Worm (Caenorhabditis elegans) whole organism, L4/young adult: ENCODE results near the gene vab-8.

Experiments used
- W03F9.2 ChIP-seq: fragments of 150-350 bp; optimal IDR thresholded peaks from 2 replicates; lab custom pipeline; 2014; ENCODE audit warnings: missing biosample characterization, missing genetic modification characterization
- him-1 ChIP-seq: sonication (generic microtip); optimal IDR thresholded peaks from 2 replicates; lab custom pipeline; 2016; ENCODE audit warnings: missing genotype, missing genetic modification reagents, missing genetic modification characterization, missing compliant biosample characterization

DNA sequence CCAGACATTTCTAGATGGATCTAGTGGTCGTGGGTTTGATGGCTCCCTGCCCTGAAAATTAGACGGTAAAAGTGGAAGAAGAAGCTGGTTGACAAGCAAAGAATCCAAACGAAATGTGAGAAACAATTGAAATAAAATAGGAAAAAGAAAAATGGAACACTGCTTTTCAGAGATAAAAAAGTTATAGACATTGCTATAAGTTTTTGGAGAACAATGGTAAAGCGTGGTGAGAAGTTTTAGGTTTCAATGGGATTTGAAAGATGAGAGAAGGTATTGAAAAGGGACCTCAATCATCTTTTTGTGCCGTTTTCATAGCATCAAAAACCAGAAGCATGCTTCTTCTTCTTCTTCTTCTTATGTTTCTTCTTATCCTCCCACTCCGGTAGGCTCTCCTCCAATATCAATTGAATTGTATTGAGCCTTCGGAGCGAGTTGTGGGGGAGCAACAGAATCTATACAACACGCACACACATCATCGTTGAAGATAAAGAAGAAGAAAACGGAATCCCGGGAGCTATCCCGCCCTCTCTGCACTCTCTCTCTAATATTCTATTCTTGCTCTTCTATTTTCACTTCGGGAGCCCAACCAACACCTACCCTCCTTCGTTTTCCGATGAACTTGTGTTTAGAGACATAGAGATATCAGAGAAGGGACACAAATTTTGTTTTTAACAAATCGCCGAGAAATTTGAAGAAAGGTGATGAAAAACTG, 21.3 kb downstream of the vab-8 start, which contains the start of gene myo-3:
- TF ChIP-seq W03F9.2, result no peak
- no peak for TF ChIP-seq him-1 (tag; lab: Kevin White, UChicago)
